Fruit fly (Drosophila melanogaster): ENCODE data around the gene vvl.

vvl gene

DNA sequence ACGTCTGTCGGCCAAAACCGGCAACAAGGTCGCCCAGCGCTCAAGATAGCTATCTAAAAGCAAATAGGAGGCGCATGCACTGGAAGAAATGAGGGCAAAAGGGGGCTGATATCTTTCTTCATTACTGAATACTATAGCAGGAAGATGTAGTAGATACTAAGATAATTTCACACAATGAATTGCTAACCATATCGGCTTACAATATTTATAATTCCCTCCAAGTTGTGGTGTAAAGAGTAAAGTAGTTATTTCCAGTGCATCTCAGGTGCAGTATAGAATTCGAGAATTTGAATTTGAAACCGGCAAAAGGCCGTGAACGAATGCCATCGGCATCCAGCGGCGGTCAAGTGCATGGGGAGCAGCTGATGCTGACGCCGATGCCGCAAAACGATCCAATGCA lies 9.6 kb downstream of the vvl start:
- TF ChIP-seq brk (GFP tag; optimal IDR thresholded peaks at IDR 0.05) (no peak), HLH106 (tag; optimal IDR thresholded peaks at IDR 0.05) (peak; percentile 16), jim (GFP tag; optimal IDR thresholded peaks at IDR 0.05) (no peak), fru (GFP tag; optimal IDR thresholded peaks at IDR 0.05) (peak; percentile 23), foxo (GFP tag; optimal IDR thresholded peaks at IDR 0.05) (peak in 1 of 2 experiments; percentile 27), CG32264 (GFP tag; optimal IDR thresholded peaks at IDR 0.05) (no peak), h (GFP tag; optimal IDR thresholded peaks at IDR 0.05) (peak; percentile 30)

- TF ChIP-seq pan (optimal IDR thresholded peaks at IDR 0.05) (no peak), Rel (GFP tag; optimal IDR thresholded peaks at IDR 0.05) (no peak), Rel (tag; optimal IDR thresholded peaks at IDR 0.05) (peak; percentile 71)
These were observed 12.6 kb downstream of the vvl start for dm6 chr3L:6802519-6802918.

dm6 chr3L:6804093-6804492 lies 14.1 kb downstream of the vvl start:
- TF ChIP-seq Jra (GFP tag; optimal IDR thresholded peaks at IDR 0.05) (no peak), woc (GFP tag; optimal IDR thresholded peaks at IDR 0.05) (no peak), dmrt93B (GFP tag; optimal IDR thresholded peaks at IDR 0.05) (no peak), CrebA (GFP tag; optimal IDR thresholded peaks at IDR 0.05; ENCODE audit: borderline replicate concordance) (no peak), HLH106 (tag; optimal IDR thresholded peaks at IDR 0.05) (no peak), Sp1 (GFP tag; optimal IDR thresholded peaks at IDR 0.05) (no peak), pan (optimal IDR thresholded peaks at IDR 0.05) (no peak), dsf (GFP tag; optimal IDR thresholded peaks at IDR 0.05; ENCODE audit: borderline replicate concordance) (no peak), rgr (GFP tag; optimal IDR thresholded peaks at IDR 0.05) (no peak), usp (GFP tag; optimal IDR thresholded peaks at IDR 0.05) (no peak), sv (GFP tag; optimal IDR thresholded peaks at IDR 0.05) (no peak), Myc (optimal IDR thresholded peaks at IDR 0.05) (no peak), Hr83 (GFP tag; optimal IDR thresholded peaks at IDR 0.05; ENCODE audit: poor library complexity, severe bottlenecking) (no peak), Vsx2 (GFP tag; optimal IDR thresholded peaks at IDR 0.05; ENCODE audit: partially characterized antibody) (no peak), CG32264 (GFP tag; optimal IDR thresholded peaks at IDR 0.05) (no peak)

dm6 chr3L:6806981-6807955 lies 17.3 kb downstream of the vvl start:
- no peak for TF ChIP-seq HLH106 (tag; optimal IDR thresholded peaks at IDR 0.05)
- no peak for TF ChIP-seq Hnf4 (GFP tag; optimal IDR thresholded peaks at IDR 0.05)
- no peak for TF ChIP-seq CG32264 (GFP tag; optimal IDR thresholded peaks at IDR 0.05)
- TF ChIP-seq OdsH (GFP tag; optimal IDR thresholded peaks at IDR 0.05), result no peak
- TF ChIP-seq Sp1 (GFP tag; optimal IDR thresholded peaks at IDR 0.05), result no peak
- TF ChIP-seq Vsx2 (GFP tag; optimal IDR thresholded peaks at IDR 0.05; ENCODE audit: partially characterized antibody), result no peak
- no peak for TF ChIP-seq rgr (GFP tag; optimal IDR thresholded peaks at IDR 0.05)
- TF ChIP-seq Dif (GFP tag; optimal IDR thresholded peaks at IDR 0.05; ENCODE audit: partially characterized antibody), result no peak
- no peak for TF ChIP-seq dmrt93B (GFP tag; optimal IDR thresholded peaks at IDR 0.05)
- no peak for TF ChIP-seq jim (GFP tag; optimal IDR thresholded peaks at IDR 0.05)
- no peak for TF ChIP-seq Jra (GFP tag; optimal IDR thresholded peaks at IDR 0.05)
- no peak for TF ChIP-seq Mio (GFP tag; optimal IDR thresholded peaks at IDR 0.05)
- no peak for TF ChIP-seq sv (GFP tag; optimal IDR thresholded peaks at IDR 0.05)
- no peak for TF ChIP-seq brk (GFP tag; optimal IDR thresholded peaks at IDR 0.05)
- no peak for TF ChIP-seq Rel (GFP tag; optimal IDR thresholded peaks at IDR 0.05)
- TF ChIP-seq Rel (tag; optimal IDR thresholded peaks at IDR 0.05), result no peak
- no peak for TF ChIP-seq Dfd (GFP tag; optimal IDR thresholded peaks at IDR 0.05)
- TF ChIP-seq Hr83 (GFP tag; optimal IDR thresholded peaks at IDR 0.05; ENCODE audit: poor library complexity, severe bottlenecking), result no peak
- TF ChIP-seq pan (optimal IDR thresholded peaks at IDR 0.05), result no peak
- TF ChIP-seq Abd-B (GFP tag; optimal IDR thresholded peaks at IDR 0.05), result no peak
- TF ChIP-seq usp (GFP tag; optimal IDR thresholded peaks at IDR 0.05), result no peak

DNA sequence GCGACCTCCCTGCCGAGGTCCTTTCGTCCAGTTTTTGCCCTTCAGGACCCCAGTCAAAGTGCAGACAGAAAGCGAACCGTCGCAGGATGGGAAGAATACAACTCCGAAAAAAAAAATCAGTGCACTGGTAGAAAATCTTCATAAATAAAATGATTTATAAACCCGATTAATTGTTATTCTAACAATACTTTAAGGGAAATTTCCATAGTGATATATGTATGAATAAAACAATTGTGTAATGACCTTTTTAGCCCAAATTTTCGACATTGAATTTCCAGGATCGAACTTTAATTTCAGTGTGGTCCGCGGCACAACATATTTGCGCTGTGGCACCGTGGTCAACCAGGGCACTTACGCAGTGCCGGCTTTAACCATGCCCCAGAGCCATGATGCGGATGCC lies 19.4 kb downstream of the vvl start:
- TF ChIP-seq sv (GFP tag; optimal IDR thresholded peaks at IDR 0.05) (no peak), h (GFP tag; optimal IDR thresholded peaks at IDR 0.05) (peak; percentile 75), fru (GFP tag; optimal IDR thresholded peaks at IDR 0.05) (peak; percentile 66), Myc (optimal IDR thresholded peaks at IDR 0.05) (no peak), pan (optimal IDR thresholded peaks at IDR 0.05) (no peak), Hnf4 (GFP tag; optimal IDR thresholded peaks at IDR 0.05) (peak; percentile 56), Abd-B (GFP tag; optimal IDR thresholded peaks at IDR 0.05) (no peak), dsf (GFP tag; optimal IDR thresholded peaks at IDR 0.05; ENCODE audit: borderline replicate concordance) (no peak), foxo (GFP tag; optimal IDR thresholded peaks at IDR 0.05) (peak in 1 of 2 experiments; percentile 62), N (GFP tag; optimal IDR thresholded peaks at IDR 0.05) (no peak), Mio (GFP tag; optimal IDR thresholded peaks at IDR 0.05) (no peak), dl (GFP tag; optimal IDR thresholded peaks at IDR 0.05; ENCODE audit: insufficient read depth in 1 of 2, partially characterized antibody in 2 of 2) (no peak), sage (GFP tag; optimal IDR thresholded peaks at IDR 0.05) (peak; percentile 3), OdsH (GFP tag; optimal IDR thresholded peaks at IDR 0.05) (peak; percentile 53), GATAd (GFP tag; optimal IDR thresholded peaks at IDR 0.05) (no peak), Rel (GFP tag; optimal IDR thresholded peaks at IDR 0.05) (no peak), Rel (tag; optimal IDR thresholded peaks at IDR 0.05) (no peak), HLH106 (tag; optimal IDR thresholded peaks at IDR 0.05) (peak; percentile 48), Hr78 (GFP tag; optimal IDR thresholded peaks at IDR 0.05) (no peak), psq (GFP tag; optimal IDR thresholded peaks at IDR 0.05) (peak; percentile 59), dmrt93B (GFP tag; optimal IDR thresholded peaks at IDR 0.05) (no peak), lola (GFP tag; optimal IDR thresholded peaks at IDR 0.05) (no peak), CG32264 (GFP tag; optimal IDR thresholded peaks at IDR 0.05) (no peak), Hr83 (GFP tag; optimal IDR thresholded peaks at IDR 0.05; ENCODE audit: poor library complexity, severe bottlenecking) (no peak), CrebA (GFP tag; optimal IDR thresholded peaks at IDR 0.05; ENCODE audit: borderline replicate concordance) (no peak), ey (GFP tag; optimal IDR thresholded peaks at IDR 0.05) (peak; percentile 64)

Data from whole organism, wandering third instar larva.